Worm (Caenorhabditis elegans): ENCODE data around the gene T14G8.3.

T14G8.3 gene

DNA sequence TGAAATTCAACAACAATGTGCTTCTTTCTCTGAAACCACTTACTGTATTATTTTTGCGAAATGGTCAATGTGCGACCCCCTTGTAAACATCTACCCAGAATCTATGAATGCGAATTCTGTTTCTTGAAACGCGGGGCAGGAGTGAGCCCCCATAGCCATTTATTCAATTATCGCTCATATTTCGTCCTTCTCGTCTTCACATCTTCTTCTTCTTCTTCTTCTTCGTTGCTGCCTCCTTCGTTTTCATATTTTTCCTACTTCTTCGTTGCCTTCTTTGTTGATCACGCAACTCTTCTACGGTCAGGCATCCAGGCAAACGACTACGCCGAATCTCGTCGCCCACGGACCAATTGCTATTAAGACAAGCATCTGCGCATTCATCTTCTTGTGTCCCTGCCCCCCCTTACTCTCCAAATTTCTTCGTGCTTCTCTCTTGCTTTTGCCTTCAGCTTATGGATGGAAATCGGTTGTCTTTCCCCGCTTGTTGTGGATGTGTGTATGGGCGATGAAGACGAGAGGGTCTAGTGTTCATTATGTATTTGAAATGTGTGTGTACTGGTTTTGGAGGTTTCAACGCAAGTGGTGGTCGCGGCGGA lies 41.1 kb downstream of the T14G8.3 start:
- peak; percentile 92 for TF ChIP-seq unc-42 (tag; optimal IDR thresholded peaks at IDR 0.05)
- peak; percentile 54 for TF ChIP-seq sdc-2 (tag; optimal IDR thresholded peaks at IDR 0.05)
- TF ChIP-seq C38D4.7 (GFP tag; optimal IDR thresholded peaks at IDR 0.05): peak; percentile 22
- TF ChIP-seq ceh-19 (GFP tag; optimal IDR thresholded peaks at IDR 0.05): no peak
- TF ChIP-seq fkh-6 (tag; optimal IDR thresholded peaks at IDR 0.05): peak; percentile 16
- no peak for TF ChIP-seq F13H6.1 (tag; optimal IDR thresholded peaks at IDR 0.05)
- peak; percentile 32 for TF ChIP-seq ceh-31 (tag; optimal IDR thresholded peaks at IDR 0.05)

DNA sequence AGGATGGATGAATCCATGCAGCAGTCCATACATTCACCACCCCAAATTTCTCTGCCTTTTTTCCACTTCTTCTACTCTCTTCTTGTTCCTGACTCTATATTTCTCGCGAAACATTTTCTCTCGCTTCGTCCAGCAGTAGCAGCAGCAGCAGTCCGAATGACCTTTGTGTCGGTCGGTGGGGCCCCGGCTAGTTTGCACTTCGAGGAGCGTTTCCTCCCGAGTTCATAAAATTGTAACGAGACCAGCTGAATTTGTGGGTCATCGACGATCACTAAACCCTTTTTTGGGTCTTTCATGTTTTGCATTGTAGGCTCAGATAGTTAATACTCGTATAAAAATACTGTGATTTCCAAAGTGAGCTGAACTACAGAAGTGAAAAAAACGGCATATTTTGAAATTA lies 42.8 kb downstream of the T14G8.3 start:
- TF ChIP-seq tbx-2 (tag; optimal IDR thresholded peaks at IDR 0.05): peak; percentile 23
- peak; percentile 13 for TF ChIP-seq ceh-31 (tag; optimal IDR thresholded peaks at IDR 0.05)
- TF ChIP-seq sdc-2 (tag; optimal IDR thresholded peaks at IDR 0.05): peak; percentile 12
- no peak; the same call in 1 of the 2 replicates for TF ChIP-seq sox-2 (GFP tag; IDR thresholded peaks at IDR 0.05)

DNA sequence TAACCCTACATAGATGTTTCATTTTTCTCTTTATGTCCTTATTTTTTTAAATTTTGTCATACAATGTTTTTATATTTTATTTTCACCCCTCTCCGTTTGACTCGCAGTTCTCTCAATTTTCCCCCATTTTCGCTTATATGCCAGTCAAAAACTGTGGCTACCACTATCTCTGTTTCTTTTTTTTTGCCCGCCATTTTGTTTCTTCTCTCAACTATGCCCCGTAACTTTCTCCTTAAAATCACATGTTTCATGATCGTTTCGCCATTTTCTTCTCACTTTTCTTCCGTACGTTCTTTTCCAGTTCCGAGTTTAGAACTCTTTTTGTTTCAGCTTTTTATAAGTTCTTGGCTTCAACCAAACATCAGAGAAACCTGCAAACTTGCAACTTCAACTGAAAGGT lies 46.5 kb downstream of the T14G8.3 start, which contains the start of gene pqn-18:
Gene pqn-18, plus strand, starts transcription at position 331 of the 400 bp plus-strand sequence.
- TF ChIP-seq F13H6.1 (tag; optimal IDR thresholded peaks at IDR 0.05) (no peak), ttx-3 (tag; optimal IDR thresholded peaks at IDR 0.05) (no peak), gmeb-2 (tag; optimal IDR thresholded peaks at IDR 0.05) (no peak), T23F11.4 (GFP tag; optimal IDR thresholded peaks at IDR 0.05) (no peak), sox-2 (GFP tag; IDR thresholded peaks at IDR 0.05) (no peak), ref-2 (tag; optimal IDR thresholded peaks at IDR 0.05) (no peak), pros-1 (tag; optimal IDR thresholded peaks at IDR 0.05) (no peak), ceh-34 (tag; optimal IDR thresholded peaks at IDR 0.05) (no peak)

DNA sequence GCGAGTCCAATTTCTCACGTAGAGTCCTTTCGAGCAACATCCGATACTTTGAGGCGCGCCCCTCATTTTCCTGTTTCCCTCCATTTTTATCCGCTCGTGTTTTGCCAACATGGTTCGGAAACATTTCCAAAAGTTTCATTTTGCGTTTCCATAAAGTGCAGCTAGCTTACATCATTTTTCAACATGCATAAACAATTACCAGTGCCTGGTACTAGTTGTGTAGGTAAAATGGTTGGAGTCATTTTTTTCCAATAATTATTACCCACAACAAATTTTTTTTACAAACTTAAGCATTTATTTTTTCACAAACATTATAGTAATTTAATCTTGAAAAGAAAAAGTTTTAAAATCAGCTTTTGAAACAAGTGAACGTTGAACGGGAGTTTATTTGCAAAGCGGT lies 47.7 kb downstream of the T14G8.3 start:
- TF ChIP-seq pax-1 (tag; optimal IDR thresholded peaks at IDR 0.05) (no peak), C08G9.2 (tag; optimal IDR thresholded peaks at IDR 0.05) (no peak), pha-4 (tag; optimal IDR thresholded peaks at IDR 0.05) (no peak), tbx-7 (tag; optimal IDR thresholded peaks at IDR 0.05) (no peak), ceh-18 (tag; optimal IDR thresholded peaks at IDR 0.05) (no peak), pat-9 (tag; optimal IDR thresholded peaks at IDR 0.05) (no peak), dve-1 (tag; optimal IDR thresholded peaks at IDR 0.05) (no peak), nfya-1 (tag; optimal IDR thresholded peaks at IDR 0.05) (no peak), K09A11.1 (tag; optimal IDR thresholded peaks at IDR 0.05; ENCODE audit: insufficient read depth) (no peak), C38D4.7 (GFP tag; optimal IDR thresholded peaks at IDR 0.05) (no peak)

DNA sequence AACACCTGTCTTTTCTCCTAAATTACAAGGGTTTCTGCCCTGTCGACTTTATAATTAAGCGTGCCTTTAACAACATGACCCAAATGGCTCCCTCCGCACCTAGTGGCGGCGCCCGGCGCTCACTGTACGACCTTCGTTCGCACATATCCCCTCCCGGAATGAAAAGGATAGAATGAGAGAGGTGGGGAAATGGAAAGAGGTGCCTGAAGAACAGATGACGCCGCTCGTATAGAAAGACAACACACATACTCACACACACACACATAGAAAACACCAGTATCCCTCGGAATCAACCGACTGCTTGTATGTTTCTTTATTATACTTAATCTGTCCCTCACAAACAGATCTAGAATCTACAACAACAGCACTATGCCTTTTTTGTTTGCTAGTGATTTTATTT lies 48.9 kb downstream of the T14G8.3 start:
- no peak for TF ChIP-seq eyg-1 (tag; optimal IDR thresholded peaks at IDR 0.05)
- no peak for TF ChIP-seq C38D4.7 (GFP tag; optimal IDR thresholded peaks at IDR 0.05)

DNA sequence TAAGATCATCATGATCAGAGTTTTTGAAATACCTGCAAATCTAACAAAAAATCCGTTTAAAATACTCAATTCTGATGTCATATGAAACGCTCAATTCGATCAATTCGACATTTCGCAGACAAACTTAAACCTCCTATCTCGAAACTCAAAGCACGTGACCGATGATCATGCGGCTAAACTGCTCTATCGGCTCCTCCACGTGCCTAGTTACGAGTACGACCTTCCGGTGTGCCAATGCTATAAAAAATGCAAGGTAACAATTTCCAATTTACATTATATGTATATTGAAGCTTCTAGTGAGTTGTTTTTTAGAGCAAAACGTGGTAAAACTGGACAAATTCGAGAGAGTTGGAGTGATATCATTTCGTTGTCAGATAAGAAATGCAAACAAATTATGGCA lies 50.2 kb downstream of the T14G8.3 start:
- no peak for TF ChIP-seq ama-1 (optimal IDR thresholded peaks at IDR 0.05)
- no peak for TF ChIP-seq ceh-19 (GFP tag; optimal IDR thresholded peaks at IDR 0.05)
- TF ChIP-seq nhr-11 (tag; optimal IDR thresholded peaks at IDR 0.05): no peak
- no peak for TF ChIP-seq pha-2 (tag; optimal IDR thresholded peaks at IDR 0.05)
- TF ChIP-seq unc-42 (tag; optimal IDR thresholded peaks at IDR 0.05): no peak
- peak; percentile 26 for TF ChIP-seq hlh-30 (tag; optimal IDR thresholded peaks at IDR 0.05; ENCODE audit: insufficient read depth)
- TF ChIP-seq odd-2 (tag; optimal IDR thresholded peaks at IDR 0.05): no peak
- TF ChIP-seq sdc-2 (tag; optimal IDR thresholded peaks at IDR 0.05): no peak
- no peak for TF ChIP-seq unc-3 (GFP tag; conservative IDR thresholded peaks at IDR 0.05)
- no peak for TF ChIP-seq unc-3 (tag; optimal IDR thresholded peaks at IDR 0.05)
